Fruit fly (Drosophila melanogaster): ENCODE data around the gene CtsB.

The CtsB gene

dm6 chrX:13788973-13789682 is 7.2 kb upstream of the CtsB start (continued):
- TF ChIP-seq en (GFP tag; optimal IDR thresholded peaks at IDR 0.05) (no peak), CG7745 (tag; optimal IDR thresholded peaks at IDR 0.05) (no peak), CG18262 (tag; optimal IDR thresholded peaks at IDR 0.05) (peak; percentile 39), wdn (GFP tag; IDR thresholded peaks at IDR 0.05) (no peak), tx (GFP tag; optimal IDR thresholded peaks at IDR 0.05) (no peak), prd (optimal IDR thresholded peaks at IDR 0.05) (no peak), prd (GFP tag; IDR thresholded peaks at IDR 0.05) (no peak; the same call in 2 of the 3 replicates), nom (GFP tag; optimal IDR thresholded peaks at IDR 0.05) (no peak), CG31441 (GFP tag; IDR thresholded peaks at IDR 0.05) (peak; percentile 38; the same call in 1 of the 2 replicates), sc (optimal IDR thresholded peaks at IDR 0.05) (no peak), sc (GFP tag; optimal IDR thresholded peaks at IDR 0.05) (no peak), Doc2 (GFP tag; IDR thresholded peaks at IDR 0.05) (no peak), zen2 (GFP tag; IDR thresholded peaks at IDR 0.05; ENCODE audit: partially characterized antibody) (no peak), CG10366 (GFP tag; IDR thresholded peaks at IDR 0.05) (no peak), CG2712 (tag; optimal IDR thresholded peaks at IDR 0.05) (peak; percentile 48), CG10209 (GFP tag; optimal IDR thresholded peaks at IDR 0.05) (no peak), CG18011 (GFP tag; optimal IDR thresholded peaks at IDR 0.05) (no peak), zen (tag; optimal IDR thresholded peaks at IDR 0.05) (no peak), Bteb2 (GFP tag; optimal IDR thresholded peaks at IDR 0.05) (no peak), CG17328 (GFP tag; IDR thresholded peaks at IDR 0.05) (no peak), CG11085 (GFP tag; IDR thresholded peaks at IDR 0.05) (no peak), fd102C (GFP tag; optimal IDR thresholded peaks at IDR 0.05) (no peak), tna (GFP tag; IDR thresholded peaks at IDR 0.05; ENCODE audit: partially characterized antibody) (no peak), tgo (GFP tag; IDR thresholded peaks at IDR 0.05) (0 out of 3 replicates have a peak, but pooled peaks have one; percentile 19), Neu2 (GFP tag; optimal IDR thresholded peaks at IDR 0.05; ENCODE audit: borderline replicate concordance) (no peak), CG10274 (GFP tag; optimal IDR thresholded peaks at IDR 0.05) (no peak), wek (GFP tag; optimal IDR thresholded peaks at IDR 0.05) (no peak), NFAT (GFP tag; IDR thresholded peaks at IDR 0.05) (no peak), CG4617 (GFP tag; optimal IDR thresholded peaks at IDR 0.05; ENCODE audit: borderline replicate concordance) (no peak), CG11695 (GFP tag; IDR thresholded peaks at IDR 0.05) (peak; percentile 31; the same call in 1 of the 3 replicates), ssp (GFP tag; IDR thresholded peaks at IDR 0.05) (no peak), CG10147 (GFP tag; optimal IDR thresholded peaks at IDR 0.05) (peak; percentile 17), grn (GFP tag; optimal IDR thresholded peaks at IDR 0.05) (no peak), CG12744 (GFP tag; optimal IDR thresholded peaks at IDR 0.05) (no peak), bsh (GFP tag; optimal IDR thresholded peaks at IDR 0.05) (peak in 1 of 2 experiments; percentile 59), CG9797 (GFP tag; optimal IDR thresholded peaks at IDR 0.05) (no peak), Fer1 (GFP tag; optimal IDR thresholded peaks at IDR 0.05) (peak; percentile 55), CG16863 (GFP tag; optimal IDR thresholded peaks at IDR 0.05) (peak; percentile 17), Mes4 (GFP tag; optimal IDR thresholded peaks at IDR 0.05) (no peak), sens (GFP tag) (peak; percentile 88), Hr78 (GFP tag; optimal IDR thresholded peaks at IDR 0.05) (no peak), CG8765 (GFP tag; IDR thresholded peaks at IDR 0.05) (no peak), Lpt (GFP tag; optimal IDR thresholded peaks at IDR 0.05) (no peak), h (optimal IDR thresholded peaks at IDR 0.05) (no peak), ato (GFP tag; IDR thresholded peaks at IDR 0.05; ENCODE audit: partially characterized antibody) (no peak), CG6813 (GFP tag; optimal IDR thresholded peaks at IDR 0.05) (no peak), CG17385 (GFP tag; optimal IDR thresholded peaks at IDR 0.05) (peak; percentile 60), HLH54F (GFP tag; optimal IDR thresholded peaks at IDR 0.05) (no peak), knrl (GFP tag; IDR thresholded peaks at IDR 0.05; ENCODE audit: partially characterized antibody) (no peak), klu (GFP tag; IDR thresholded peaks at IDR 0.05) (no peak)
